Fruit fly (Drosophila melanogaster): ENCODE measurements around the gene Spn31A.

The Spn31A gene

DNA sequence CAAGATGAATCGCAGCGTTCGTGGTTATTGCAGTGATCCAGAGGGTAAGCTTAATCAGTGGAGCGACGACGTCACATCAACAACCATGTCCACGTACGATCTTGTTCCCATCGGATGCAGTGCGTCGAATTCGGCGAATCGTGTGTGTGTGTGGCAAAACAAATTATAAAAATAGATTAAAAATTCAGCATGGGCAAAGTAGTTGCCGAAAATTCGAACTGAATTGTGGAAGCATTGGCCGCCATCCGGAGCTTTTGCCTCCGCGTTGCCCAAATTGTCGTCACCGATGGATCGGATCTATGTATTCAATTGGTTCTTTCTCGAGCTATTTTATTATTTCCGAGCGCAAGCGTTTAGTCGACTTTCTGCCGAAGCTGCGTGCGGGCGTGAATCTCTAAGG lies at the start of gene Spn31A:
Spn31A (plus strand) TSS at position 301 of the 400 bp plus-strand sequence.
- no peak for TF ChIP-seq CG17801 (GFP tag; optimal IDR thresholded peaks at IDR 0.05; ENCODE audit: partially characterized antibody)

- TF ChIP-seq CG17801 (GFP tag; optimal IDR thresholded peaks at IDR 0.05; ENCODE audit: partially characterized antibody): no peak
These were observed 43.3 kb upstream of the Spn31A start, which contains the start of gene CG13131 for dm6 chr2L:10017363-10017762. Gene CG13131 (minus strand): TSS chr2L:10017463.

- TF ChIP-seq CG17801 (GFP tag; optimal IDR thresholded peaks at IDR 0.05; ENCODE audit: partially characterized antibody): no peak
These were observed 34.2 kb upstream of the Spn31A start, which contains the start of gene CG13127 for dm6 chr2L:10026376-10026775. Gene CG13127 (plus strand): TSS chr2L:10026676.

DNA sequence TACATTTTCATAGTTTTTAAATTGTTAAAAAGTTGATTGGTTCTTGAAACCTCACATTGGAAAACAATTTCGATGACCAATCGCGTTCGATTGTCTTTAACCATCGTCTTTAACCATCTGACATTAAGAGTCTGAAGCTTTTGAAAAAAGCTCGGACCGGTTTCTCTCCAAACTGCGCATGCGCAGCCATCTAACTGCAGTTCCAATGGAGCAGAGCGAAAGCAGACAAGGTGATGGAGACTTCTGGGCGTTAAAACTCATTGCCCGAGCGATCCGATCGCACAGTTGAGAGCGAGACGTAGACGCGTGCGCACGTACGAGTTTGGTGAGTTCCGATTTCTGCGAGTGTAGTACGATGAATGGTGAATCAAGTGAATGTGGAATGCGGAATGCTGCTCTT lies 28.2 kb upstream of the Spn31A start, which contains the start of gene obst-B:
obst-B (plus strand) TSS at position 276 of the 400 bp plus-strand sequence.
- TF ChIP-seq CG17801 (GFP tag; optimal IDR thresholded peaks at IDR 0.05; ENCODE audit: partially characterized antibody): no peak

DNA sequence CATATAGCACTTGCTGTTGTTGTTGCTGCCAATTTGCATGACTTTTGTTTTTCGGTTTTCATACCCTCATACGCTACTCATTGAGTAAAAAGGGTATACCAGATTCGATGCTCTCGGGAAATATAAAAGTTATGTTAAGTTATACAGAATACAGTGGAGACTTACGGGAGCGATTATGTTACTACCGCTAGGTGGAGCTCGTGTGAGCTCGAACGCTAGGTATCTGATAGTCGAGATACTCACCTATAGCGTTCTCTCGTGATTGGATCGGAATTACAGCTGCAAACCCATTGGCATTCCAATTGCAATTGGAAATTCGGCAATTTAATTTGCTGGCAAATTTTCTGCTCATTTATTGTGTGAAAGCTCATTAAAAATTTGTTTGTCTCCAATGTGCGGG lies 27.2 kb upstream of the Spn31A start:
- TF ChIP-seq CG17801 (GFP tag; optimal IDR thresholded peaks at IDR 0.05; ENCODE audit: partially characterized antibody): no peak

- no peak for TF ChIP-seq CG17801 (GFP tag; optimal IDR thresholded peaks at IDR 0.05; ENCODE audit: partially characterized antibody)
These were observed 24.7 kb upstream of the Spn31A start for dm6 chr2L:10035786-10036364.

DNA sequence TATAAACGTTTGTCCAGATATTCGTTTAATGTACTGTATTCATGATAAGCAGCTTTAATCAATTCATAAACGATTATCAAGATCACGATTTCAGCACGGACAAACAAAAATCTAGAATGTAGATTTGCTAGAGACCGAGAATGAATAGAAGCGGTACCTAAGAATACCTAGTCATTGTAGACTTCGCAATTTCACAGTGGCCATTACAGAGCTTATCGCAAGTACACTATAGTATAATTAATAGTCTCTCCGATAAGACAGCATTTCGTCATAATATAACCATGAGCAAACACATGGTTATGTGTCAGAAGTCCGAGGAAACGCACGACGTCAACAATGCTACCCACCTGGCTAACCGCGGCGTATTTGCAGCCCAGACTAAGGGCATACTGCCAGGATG lies 11.3 kb upstream of the Spn31A start, which contains the start of gene CG33301:
CG33301 (plus strand) TSS at position 301 of the 400 bp plus-strand sequence.
- TF ChIP-seq CG17801 (GFP tag; optimal IDR thresholded peaks at IDR 0.05; ENCODE audit: partially characterized antibody): no peak

dm6 chr2L:10053583-10054263 lies 6.9 kb upstream of the Spn31A start, which contains the start of gene Cpr31A:
Gene Cpr31A (plus strand): TSS chr2L:10054213.
- no peak for TF ChIP-seq CG17801 (GFP tag; optimal IDR thresholded peaks at IDR 0.05; ENCODE audit: partially characterized antibody)

dm6 chr2L:10056705-10057104 lies 3.9 kb upstream of the Spn31A start, which contains the start of gene Pen:
Gene Pen (plus strand): TSS chr2L:10056900.
- TF ChIP-seq CG17801 (GFP tag; optimal IDR thresholded peaks at IDR 0.05; ENCODE audit: partially characterized antibody): no peak

dm6 chr2L:10057236-10057635 lies 3.4 kb upstream of the Spn31A start:
- TF ChIP-seq CG17801 (GFP tag; optimal IDR thresholded peaks at IDR 0.05; ENCODE audit: partially characterized antibody): peak; percentile 83

- no peak for TF ChIP-seq CG17801 (GFP tag; optimal IDR thresholded peaks at IDR 0.05; ENCODE audit: partially characterized antibody)
These were observed 660 bp downstream of the Spn31A start for dm6 chr2L:10061276-10061675.

DNA sequence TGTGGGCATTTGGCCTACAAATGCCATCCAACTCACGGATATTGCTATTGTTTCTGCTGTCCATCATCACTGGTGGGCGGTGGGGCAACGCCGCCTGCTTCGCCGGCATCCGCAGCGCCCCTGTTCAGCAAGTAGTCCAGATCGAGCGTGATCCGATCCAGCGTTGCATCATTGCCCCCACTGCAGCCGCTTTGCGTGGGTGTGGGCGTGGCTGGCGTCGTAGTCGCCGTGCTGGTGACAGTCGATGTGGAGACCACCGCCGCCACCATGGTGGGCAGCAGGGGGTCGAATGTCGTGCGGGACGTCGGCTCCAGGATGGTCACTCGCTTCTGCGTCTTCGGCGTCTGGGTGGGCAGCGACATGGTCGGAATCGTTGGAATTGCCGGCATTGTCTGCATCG lies 4.1 kb downstream of the Spn31A start:
- TF ChIP-seq CG17801 (GFP tag; optimal IDR thresholded peaks at IDR 0.05; ENCODE audit: partially characterized antibody): no peak

DNA sequence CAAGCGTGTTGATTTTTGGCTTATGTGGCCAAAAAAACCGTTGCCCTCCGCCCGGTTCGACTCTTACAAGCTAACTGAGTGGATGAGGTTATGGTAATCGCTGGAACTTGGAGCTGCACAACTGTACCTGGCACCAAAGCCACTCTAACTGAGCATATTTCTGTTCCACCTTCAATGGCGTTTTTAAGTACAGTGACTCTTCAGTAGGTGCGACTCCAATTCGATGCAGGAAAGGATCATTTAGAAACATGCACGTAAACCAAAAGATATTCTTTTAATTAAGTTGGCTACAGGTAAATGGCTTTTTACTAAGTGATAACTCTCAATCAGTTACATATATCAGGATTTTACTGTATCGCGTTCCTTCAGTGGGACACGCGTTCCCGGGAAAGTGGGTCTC lies 31.7 kb downstream of the Spn31A start, which contains the start of gene CG13133:
CG13133 (minus strand) TSS at position 101 of the 400 bp plus-strand sequence.
- TF ChIP-seq CG17801 (GFP tag; optimal IDR thresholded peaks at IDR 0.05; ENCODE audit: partially characterized antibody): no peak

DNA sequence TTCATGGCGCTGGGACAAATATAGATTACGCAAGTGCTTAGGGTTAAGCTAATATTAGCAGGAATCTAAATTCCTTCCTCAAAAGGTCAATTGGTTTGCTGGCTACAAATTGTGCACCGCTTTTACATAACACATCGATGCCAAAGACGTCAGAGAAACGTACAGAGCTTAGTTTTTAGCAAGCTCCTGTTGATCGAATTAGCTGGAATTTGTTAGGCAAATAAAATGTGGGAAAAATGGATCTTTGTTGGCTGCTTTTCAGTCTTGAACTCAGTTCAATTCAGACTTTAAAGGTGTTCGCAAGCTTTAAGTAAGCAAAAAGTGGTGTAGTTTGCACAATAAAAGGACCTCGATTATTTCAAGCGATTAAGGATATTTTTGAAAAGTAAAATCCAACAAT lies 33.2 kb downstream of the Spn31A start, which contains the start of gene CG34109:
CG34109 (plus strand) TSS at position 301 of the 400 bp plus-strand sequence.
- TF ChIP-seq CG17801 (GFP tag; optimal IDR thresholded peaks at IDR 0.05; ENCODE audit: partially characterized antibody): no peak

dm6 chr2L:10096127-10096526 lies 35.5 kb downstream of the Spn31A start:
- TF ChIP-seq CG17801 (GFP tag; optimal IDR thresholded peaks at IDR 0.05; ENCODE audit: partially characterized antibody): no peak

- no peak for TF ChIP-seq CG17801 (GFP tag; optimal IDR thresholded peaks at IDR 0.05; ENCODE audit: partially characterized antibody)
These were observed 48.1 kb downstream of the Spn31A start for dm6 chr2L:10108749-10109148.

Measured in ovary, adult (tissue).